Fruit fly (Drosophila melanogaster): ENCODE measurements around the gene ND-75.
A peak's percentile ranks its signal among the peaks of the same experiment; 100 is the strongest.

The ND-75 gene

dm6 chrX:8211094-8211730 lies 40.3 kb downstream of the ND-75 start (continued):
- TF ChIP-seq slou (GFP tag; optimal IDR thresholded peaks at IDR 0.05): no peak
- TF ChIP-seq crol (GFP tag; IDR thresholded peaks at IDR 0.05): peak; percentile 39; the same call in 1 of the 2 replicates
- TF ChIP-seq CG7556 (GFP tag; optimal IDR thresholded peaks at IDR 0.05): peak; percentile 0
- TF ChIP-seq HmgD (GFP tag; optimal IDR thresholded peaks at IDR 0.05): no peak
- TF ChIP-seq usp (GFP tag; optimal IDR thresholded peaks at IDR 0.05): no peak
- no peak for TF ChIP-seq scrt (GFP tag; optimal IDR thresholded peaks at IDR 0.05)
- TF ChIP-seq gt (GFP tag; IDR thresholded peaks at IDR 0.05): no peak
- TF ChIP-seq yki (optimal IDR thresholded peaks at IDR 0.05): no peak
- TF ChIP-seq chif (GFP tag; optimal IDR thresholded peaks at IDR 0.05): peak in 1 of 2 experiments; percentile 16
- TF ChIP-seq chn (GFP tag; optimal IDR thresholded peaks at IDR 0.05): peak; percentile 7
- TF ChIP-seq Jarid2 (GFP tag; optimal IDR thresholded peaks at IDR 0.05): no peak
- no peak for TF ChIP-seq CG8290 (GFP tag; optimal IDR thresholded peaks at IDR 0.05)
- no peak for TF ChIP-seq CG8290 (tag; optimal IDR thresholded peaks at IDR 0.05)
- no peak for TF ChIP-seq C15 (GFP tag; IDR thresholded peaks at IDR 0.05)
- no peak for TF ChIP-seq CTCF (GFP tag; optimal IDR thresholded peaks at IDR 0.05)
- no peak for TF ChIP-seq tup (GFP tag; optimal IDR thresholded peaks at IDR 0.05)
- TF ChIP-seq onecut (GFP tag; IDR thresholded peaks at IDR 0.05): peak; percentile 34
- no peak for TF ChIP-seq CG14965 (GFP tag; optimal IDR thresholded peaks at IDR 0.05; ENCODE audit: borderline replicate concordance)
- peak; percentile 68 for TF ChIP-seq Ets65A (GFP tag)
- no peak for TF ChIP-seq Lpt (GFP tag; optimal IDR thresholded peaks at IDR 0.05)
- no peak for TF ChIP-seq CG10431 (GFP tag; optimal IDR thresholded peaks at IDR 0.05)
- no peak for TF ChIP-seq tx (GFP tag; optimal IDR thresholded peaks at IDR 0.05)
- TF ChIP-seq CG14050 (GFP tag; IDR thresholded peaks at IDR 0.05): no peak
- TF ChIP-seq Atf6 (GFP tag; IDR thresholded peaks at IDR 0.05): no peak
- peak; percentile 11 for TF ChIP-seq unpg (GFP tag; optimal IDR thresholded peaks at IDR 0.05)
- no peak for TF ChIP-seq CG3847 (GFP tag; IDR thresholded peaks at IDR 0.05)
- no peak for TF ChIP-seq CG17328 (GFP tag; IDR thresholded peaks at IDR 0.05)
- no peak for TF ChIP-seq CG15073 (GFP tag; optimal IDR thresholded peaks at IDR 0.05)
- TF ChIP-seq CG10366 (GFP tag; IDR thresholded peaks at IDR 0.05): 0 out of 2 replicates have a peak, but pooled peaks have one; percentile 7
- TF ChIP-seq corto (GFP tag; optimal IDR thresholded peaks at IDR 0.05): no peak
- TF ChIP-seq CG12659 (GFP tag; optimal IDR thresholded peaks at IDR 0.05): no peak
- peak; percentile 12 to 49 for TF ChIP-seq bsh (GFP tag; optimal IDR thresholded peaks at IDR 0.05)
- no peak for TF ChIP-seq salm (tag; optimal IDR thresholded peaks at IDR 0.05)
- no peak for TF ChIP-seq Eip74EF (GFP tag; optimal IDR thresholded peaks at IDR 0.05)
- no peak for TF ChIP-seq Side (GFP tag; optimal IDR thresholded peaks at IDR 0.05)
- TF ChIP-seq croc (GFP tag; conservative IDR thresholded peaks at IDR 0.05): no peak; the same call in 2 of the 3 replicates
- no peak for TF ChIP-seq ken (GFP tag; IDR thresholded peaks at IDR 0.05)
- TF ChIP-seq dmrt11E (tag; optimal IDR thresholded peaks at IDR 0.05): peak; percentile 53
- TF ChIP-seq insv (GFP tag; optimal IDR thresholded peaks at IDR 0.05): no peak
- TF ChIP-seq D19B (GFP tag; optimal IDR thresholded peaks at IDR 0.05): no peak
- peak in 1 of 3 experiments; percentile 9 for TF ChIP-seq lola (GFP tag; optimal IDR thresholded peaks at IDR 0.05)
- TF ChIP-seq sens (GFP tag): peak; percentile 70
- TF ChIP-seq CG18599 (GFP tag; optimal IDR thresholded peaks at IDR 0.05): peak; percentile 42
- TF ChIP-seq CG12942 (GFP tag; optimal IDR thresholded peaks at IDR 0.05): no peak
- TF ChIP-seq wek (GFP tag; optimal IDR thresholded peaks at IDR 0.05): no peak
- peak; percentile 11 for TF ChIP-seq CG4820 (GFP tag; optimal IDR thresholded peaks at IDR 0.05)
- TF ChIP-seq crp (GFP tag; optimal IDR thresholded peaks at IDR 0.05): no peak
- peak; percentile 15 for TF ChIP-seq CG30403 (GFP tag; optimal IDR thresholded peaks at IDR 0.05)
- TF ChIP-seq CG7963 (GFP tag; IDR thresholded peaks at IDR 0.05; ENCODE audit: partially characterized antibody): no peak
- no peak for TF ChIP-seq org-1 (GFP tag; optimal IDR thresholded peaks at IDR 0.05)
- no peak for TF ChIP-seq Elba2 (GFP tag; optimal IDR thresholded peaks at IDR 0.05)
